Fruit fly (Drosophila melanogaster) ovary, adult (tissue): ENCODE results near the gene CG31496.

ENCODE experiments used
- CG17801 ChIP-seq: fragments of 200-800 bp; optimal IDR thresholded peaks from 2 replicates; lab custom pipeline; 2019; ENCODE audit warnings: missing biosample characterization, mild to moderate bottlenecking, missing genetic modification characterization, moderate library complexity; ENCODE audit not compliant: partially characterized antibody

The CG31496 gene

dm6 chr3R:7364573-7364972, 19.7 kb downstream of the CG31496 start, which contains the start of gene Mst84Dc:
Gene Mst84Dc, minus strand, starts transcription at chr3R:7364673.
- no peak for TF ChIP-seq CG17801 (GFP tag; lab: Kevin White, UChicago)

- TF ChIP-seq CG17801 (GFP tag; lab: Kevin White, UChicago): no peak
Measured at dm6 chr3R:7365527-7365926, 20.7 kb downstream of the CG31496 start, which contains the start of the genes Mst84Db and Mst84Da. Gene Mst84Db, minus strand, starts transcription at chr3R:7365627. Gene Mst84Da, plus strand, starts transcription at chr3R:7365850.

dm6 chr3R:7369205-7369604, 24.3 kb downstream of the CG31496 start, which contains the start of gene MstProx:
Gene MstProx, minus strand, starts transcription at chr3R:7369305.
- no peak for TF ChIP-seq CG17801 (GFP tag; lab: Kevin White, UChicago)

- TF ChIP-seq CG17801 (GFP tag; lab: Kevin White, UChicago): no peak
Measured at dm6 chr3R:7391113-7391512, 46.2 kb downstream of the CG31496 start, which contains the start of gene CG42650. Gene CG42650, plus strand, starts transcription at chr3R:7391413.

- no peak for TF ChIP-seq CG17801 (GFP tag; lab: Kevin White, UChicago)
Measured at dm6 chr3R:7394047-7394446, 49.2 kb downstream of the CG31496 start.
